Worm (Caenorhabditis elegans) whole organism, L4 larva: ENCODE measurements around the gene dig-1.

Source experiments
- dmd-8 ChIP-seq: fragments of 200-800 bp; sonication (Bioruptor generic); IDR thresholded peaks from 2 replicates; pipeline ENCODE4 v1.3.6; 2022; ENCODE audit warnings: missing genetic modification characterization, missing compliant biosample characterization
- lin-15B ChIP-seq: fragments of 150-350 bp; sonication (generic microtip); optimal IDR thresholded peaks from 3 replicates; lab custom pipeline; 2014; ENCODE audit warnings: missing biosample characterization, missing genetic modification characterization

DNA sequence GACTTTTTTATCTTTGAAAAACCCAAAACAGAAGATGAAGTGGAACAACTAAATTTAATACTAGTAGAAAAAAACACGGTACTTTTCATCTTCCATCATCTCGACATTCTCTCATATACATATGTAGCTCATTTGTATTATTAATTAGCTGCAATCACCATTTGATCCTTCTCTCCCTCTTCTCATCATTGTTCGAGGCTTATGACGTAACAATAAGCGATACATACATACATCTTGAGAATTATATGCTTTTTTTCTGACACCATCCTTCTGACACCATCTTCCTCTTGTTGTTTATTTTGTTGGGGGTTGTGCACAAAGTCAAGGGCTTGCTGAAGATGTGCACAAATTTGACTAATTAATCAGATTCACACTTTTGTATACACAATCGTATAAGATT, 91.2 kb downstream of the dig-1 start:
- TF ChIP-seq dmd-8 (GFP tag; lab: Robert Waterston, UW) = no peak
- TF ChIP-seq lin-15B (tag; lab: Kevin White, UChicago) = no peak
